Worm (Caenorhabditis elegans) whole organism, young adult: Measurements from ENCODE around the gene riok-3.
A peak's percentile ranks its signal among the peaks of the same experiment; 100 is the strongest.

Source experiments
- B0261.1 ChIP-seq: sonication (generic microtip); optimal IDR thresholded peaks from 2 replicates; lab custom pipeline; 2016; ENCODE audit warnings: mild to moderate bottlenecking, missing genetic modification characterization, moderate library complexity, missing compliant biosample characterization
- C06A6.2 ChIP-seq: fragments of 200-800 bp; sonication (Bioruptor generic); conservative IDR thresholded peaks from 2 replicates; pipeline ENCODE4 v1.3.6; 2022; ENCODE audit warnings: missing genetic modification characterization, missing compliant biosample characterization
- D2030.7 ChIP-seq: fragments of 200-800 bp; sonication (Bioruptor generic); IDR thresholded peaks from 2 replicates; pipeline ENCODE4 v1.3.6; 2022; ENCODE audit warnings: missing genetic modification reagents, missing genetic modification characterization, missing compliant biosample characterization
- F10E7.11 ChIP-seq: sonication (generic microtip); optimal IDR thresholded peaks from 2 replicates; lab custom pipeline; 2017; ENCODE audit warnings: mild to moderate bottlenecking, missing genetic modification characterization, moderate library complexity, missing compliant biosample characterization
- F23B12.7 ChIP-seq: sonication (generic microtip); optimal IDR thresholded peaks from 2 replicates; lab custom pipeline; 2017; ENCODE audit warnings: missing genetic modification characterization, mild to moderate bottlenecking, missing compliant biosample characterization, antibody characterized with exemption, moderate library complexity; ENCODE audit not compliant: insufficient read depth
- F37B4.10 ChIP-seq: fragments of 200-800 bp; sonication (Bioruptor generic); IDR thresholded peaks from 2 replicates; pipeline ENCODE4 v1.3.6; 2022; ENCODE audit warnings: missing genetic modification characterization, missing compliant biosample characterization
- F55B11.4 ChIP-seq: sonication (generic microtip); optimal IDR thresholded peaks from 2 replicates; lab custom pipeline; 2016; ENCODE audit warnings: missing compliant biosample characterization, missing genetic modification characterization, borderline replicate concordance; ENCODE audit not compliant: insufficient read depth
- K12H6.12 ChIP-seq: fragments of 200-800 bp; sonication (Bioruptor generic); optimal IDR thresholded peaks from 2 replicates; lab custom pipeline; 2018; ENCODE audit warnings: mild to moderate bottlenecking, missing genetic modification characterization, missing compliant biosample characterization
- Y53G8AR.9 ChIP-seq: fragments of 200-800 bp; sonication (Bioruptor generic); conservative IDR thresholded peaks from 2 replicates; pipeline ENCODE4 v1.3.6; 2022; ENCODE audit warnings: missing genetic modification reagents, missing genetic modification characterization, missing compliant biosample characterization
- Y67H2A.10 ChIP-seq: fragments of 200-800 bp; sonication (Bioruptor generic); conservative IDR thresholded peaks from 2 replicates; pipeline ENCODE4 v1.3.6; 2022; ENCODE audit warnings: missing genetic modification reagents, missing genetic modification characterization, missing compliant biosample characterization
- aptf-2 ChIP-seq: fragments of 200-800 bp; sonication (Bioruptor generic); conservative IDR thresholded peaks from 2 replicates; pipeline ENCODE4 v1.3.6; 2022; ENCODE audit warnings: missing genetic modification reagents, missing genetic modification characterization, missing compliant biosample characterization
- attf-3 ChIP-seq: fragments of 200-800 bp; sonication (Bioruptor generic); conservative IDR thresholded peaks from 2 replicates; pipeline ENCODE4 v1.3.6; 2022; ENCODE audit warnings: missing genetic modification reagents, missing genetic modification characterization, missing compliant biosample characterization
- attf-6 ChIP-seq: fragments of 200-800 bp; sonication (Bioruptor generic); IDR thresholded peaks from 2 replicates; pipeline ENCODE4 v1.3.6; 2022; ENCODE audit warnings: missing genetic modification reagents, missing genetic modification characterization, missing compliant biosample characterization
- ccch-3 ChIP-seq: fragments of 200-800 bp; sonication (Bioruptor generic); optimal IDR thresholded peaks from 2 replicates; lab custom pipeline; 2018; ENCODE audit warnings: mild to moderate bottlenecking, missing genetic modification characterization, missing compliant biosample characterization
- cebp-1 ChIP-seq, 2 experiments: fragments of 200-800 bp in 1 of 2; sonication (Bioruptor generic) in 1 of 2; sonication (generic microtip) in 1 of 2; IDR thresholded peaks in 1 of 2; optimal IDR thresholded peaks in 1 of 2; 2 replicates each; pipeline versions ENCODE4 v1.3.6 to Lab custom; 2017 to 2022; ENCODE audit warnings: missing compliant biosample characterization in 2 of 2, missing genetic modification characterization in 2 of 2, mild to moderate bottlenecking in 1 of 2, missing genetic modification reagents in 1 of 2, moderate library complexity in 1 of 2
- ceh-100 ChIP-seq: fragments of 200-800 bp; sonication (Bioruptor generic); IDR thresholded peaks from 2 replicates; pipeline ENCODE4 v1.3.6; 2022; ENCODE audit warnings: missing genetic modification reagents, missing genetic modification characterization, missing compliant biosample characterization
- ceh-40 ChIP-seq: fragments of 200-800 bp; sonication (Bioruptor generic); IDR thresholded peaks from 2 replicates; pipeline ENCODE4 v1.3.6; 2022; ENCODE audit warnings: missing genetic modification characterization, missing compliant biosample characterization
- ceh-58 ChIP-seq: fragments of 200-800 bp; sonication (Bioruptor generic); IDR thresholded peaks from 2 replicates; pipeline ENCODE4 v1.3.6; 2022; ENCODE audit warnings: missing genetic modification characterization, missing compliant biosample characterization
- ceh-91 ChIP-seq: fragments of 200-800 bp; sonication (Bioruptor generic); IDR thresholded peaks from 2 replicates; pipeline ENCODE4 v1.3.6; 2022; ENCODE audit warnings: missing genetic modification reagents, missing genetic modification characterization, missing compliant biosample characterization
- die-1 ChIP-seq: sonication (generic microtip); optimal IDR thresholded peaks from 2 replicates; lab custom pipeline; 2016; ENCODE audit warnings: missing genotype, mild to moderate bottlenecking, missing genetic modification characterization, missing compliant biosample characterization
- dox-1 ChIP-seq: fragments of 200-800 bp; sonication (Bioruptor generic); IDR thresholded peaks from 2 replicates; pipeline ENCODE4 v1.3.6; 2022; ENCODE audit warnings: missing genetic modification reagents, missing genetic modification characterization, missing compliant biosample characterization
- egl-18 ChIP-seq: fragments of 200-800 bp; sonication (Bioruptor generic); IDR thresholded peaks from 2 replicates; pipeline ENCODE4 v1.3.6; 2022; ENCODE audit warnings: missing genetic modification reagents, missing genetic modification characterization, missing compliant biosample characterization
- egl-44 ChIP-seq: fragments of 200-800 bp; sonication (Bioruptor generic); IDR thresholded peaks from 2 replicates; pipeline ENCODE4 v1.3.6; 2022; ENCODE audit warnings: missing genetic modification reagents, missing genetic modification characterization, missing compliant biosample characterization
- ets-4 ChIP-seq: fragments of 200-800 bp; sonication (Bioruptor generic); optimal IDR thresholded peaks from 2 replicates; lab custom pipeline; 2018; ENCODE audit warnings: mild to moderate bottlenecking, missing genetic modification characterization, missing compliant biosample characterization
- hlh-12 ChIP-seq: sonication (generic microtip); optimal IDR thresholded peaks from 2 replicates; lab custom pipeline; 2016; ENCODE audit warnings: missing genetic modification characterization, missing compliant biosample characterization
- lag-1 ChIP-seq: fragments of 200-800 bp; sonication (Bioruptor generic); IDR thresholded peaks from 2 replicates; pipeline ENCODE4 v1.3.6; 2022; ENCODE audit warnings: missing genetic modification reagents, missing genetic modification characterization, missing compliant biosample characterization
- lin-35 ChIP-seq, 3 experiments: fragments of 150-350 bp in 2 of 3; sonication (generic microtip) in 1 of 3; optimal IDR thresholded peaks; 2 replicates each; lab custom pipeline; 2014 to 2018; ENCODE audit warnings: missing biosample characterization in 3 of 3, missing genetic modification characterization in 3 of 3, missing genetic modification reagents in 3 of 3
- lin-40 ChIP-seq: sonication (generic microtip); optimal IDR thresholded peaks from 2 replicates; lab custom pipeline; 2016; ENCODE audit warnings: missing genetic modification characterization, mild to moderate bottlenecking, missing compliant biosample characterization, missing genotype, missing genetic modification reagents
- lin-54 ChIP-seq: fragments of 200-800 bp; sonication (Bioruptor generic); optimal IDR thresholded peaks from 2 replicates; lab custom pipeline; 2018; ENCODE audit warnings: mild to moderate bottlenecking, missing genetic modification characterization, missing compliant biosample characterization
- madf-3 ChIP-seq: fragments of 200-800 bp; sonication (Bioruptor generic); IDR thresholded peaks from 2 replicates; pipeline ENCODE4 v1.3.6; 2022; ENCODE audit warnings: missing genetic modification reagents, missing genetic modification characterization, missing compliant biosample characterization
- madf-8 ChIP-seq: fragments of 200-800 bp; sonication (Bioruptor generic); conservative IDR thresholded peaks from 2 replicates; pipeline ENCODE4 v1.3.6; 2022; ENCODE audit warnings: missing genetic modification reagents, missing genetic modification characterization, missing compliant biosample characterization
- mcd-1 ChIP-seq: fragments of 200-800 bp; sonication (Bioruptor generic); IDR thresholded peaks from 2 replicates; pipeline ENCODE4 v1.3.6; 2022; ENCODE audit warnings: missing genetic modification reagents, missing genetic modification characterization, missing compliant biosample characterization
- mxl-1 ChIP-seq: sonication (generic microtip); optimal IDR thresholded peaks from 2 replicates; lab custom pipeline; 2016; ENCODE audit warnings: missing genetic modification characterization, missing compliant biosample characterization
- nfyb-1 ChIP-seq: fragments of 200-800 bp; sonication (Bioruptor generic); IDR thresholded peaks from 2 replicates; pipeline ENCODE4 v1.3.6; 2022; ENCODE audit warnings: missing genetic modification reagents, missing genetic modification characterization, missing compliant biosample characterization
- nhr-120 ChIP-seq: fragments of 200-800 bp; sonication (Bioruptor generic); IDR thresholded peaks from 2 replicates; pipeline ENCODE4 v1.3.6; 2022; ENCODE audit warnings: missing genetic modification characterization, missing compliant biosample characterization
- nhr-27 ChIP-seq: fragments of 200-800 bp; sonication (Bioruptor generic); optimal IDR thresholded peaks from 2 replicates; lab custom pipeline; 2018; ENCODE audit warnings: mild to moderate bottlenecking, missing genetic modification characterization, moderate library complexity, missing compliant biosample characterization
- pha-4 ChIP-seq: fragments of 150-350 bp; sonication (generic microtip); optimal IDR thresholded peaks from 2 replicates; lab custom pipeline; 2014; ENCODE audit warnings: missing biosample characterization, missing genetic modification reagents, missing genetic modification characterization
- repo-1 ChIP-seq: sonication (generic microtip); optimal IDR thresholded peaks from 2 replicates; lab custom pipeline; 2017; ENCODE audit warnings: mild to moderate bottlenecking, missing genetic modification characterization, missing compliant biosample characterization
- sdz-38 ChIP-seq: sonication (generic microtip); optimal IDR thresholded peaks from 2 replicates; lab custom pipeline; 2016; ENCODE audit warnings: missing genotype, missing genetic modification characterization, missing compliant biosample characterization
- sea-2 ChIP-seq: fragments of 200-800 bp; sonication (Bioruptor generic); IDR thresholded peaks from 2 replicates; pipeline ENCODE4 v1.3.6; 2022; ENCODE audit warnings: missing genetic modification characterization, missing compliant biosample characterization
- snpc-1.1 ChIP-seq: sonication (generic microtip); optimal IDR thresholded peaks from 2 replicates; lab custom pipeline; 2017; ENCODE audit warnings: missing genetic modification characterization, mild to moderate bottlenecking, missing compliant biosample characterization, antibody characterized with exemption, moderate library complexity, missing genotype, missing genetic modification reagents; ENCODE audit not compliant: insufficient read depth
- snpc-4 ChIP-seq, 5 experiments: fragments of 150-350 bp in 1 of 5; sonication (generic microtip) in 4 of 5; optimal IDR thresholded peaks; 2 replicates each; lab custom pipeline; 2014 to 2018; ENCODE audit warnings: missing genetic modification characterization in 5 of 5, missing biosample characterization in 3 of 5, antibody characterized with exemption in 2 of 5, mild to moderate bottlenecking in 2 of 5, missing compliant biosample characterization in 2 of 5, missing genotype in 2 of 5, moderate library complexity in 2 of 5, missing genetic modification reagents in 1 of 5
- somi-1 ChIP-seq: fragments of 200-800 bp; sonication (Bioruptor generic); optimal IDR thresholded peaks from 2 replicates; lab custom pipeline; 2018; ENCODE audit warnings: mild to moderate bottlenecking, missing genetic modification characterization, missing compliant biosample characterization
- sptf-2 ChIP-seq: fragments of 200-800 bp; sonication (Bioruptor generic); optimal IDR thresholded peaks from 2 replicates; lab custom pipeline; 2018; ENCODE audit warnings: mild to moderate bottlenecking, missing genetic modification characterization, missing compliant biosample characterization
- tbx-9 ChIP-seq: sonication (generic microtip); optimal IDR thresholded peaks from 2 replicates; lab custom pipeline; 2016; ENCODE audit warnings: borderline replicate concordance, missing genetic modification characterization, inconsistent platforms, missing compliant biosample characterization
- ztf-18 ChIP-seq: sonication (generic microtip); optimal IDR thresholded peaks from 2 replicates; lab custom pipeline; 2016; ENCODE audit warnings: missing genotype, mild to moderate bottlenecking, missing genetic modification characterization, missing compliant biosample characterization

The riok-3 gene

DNA sequence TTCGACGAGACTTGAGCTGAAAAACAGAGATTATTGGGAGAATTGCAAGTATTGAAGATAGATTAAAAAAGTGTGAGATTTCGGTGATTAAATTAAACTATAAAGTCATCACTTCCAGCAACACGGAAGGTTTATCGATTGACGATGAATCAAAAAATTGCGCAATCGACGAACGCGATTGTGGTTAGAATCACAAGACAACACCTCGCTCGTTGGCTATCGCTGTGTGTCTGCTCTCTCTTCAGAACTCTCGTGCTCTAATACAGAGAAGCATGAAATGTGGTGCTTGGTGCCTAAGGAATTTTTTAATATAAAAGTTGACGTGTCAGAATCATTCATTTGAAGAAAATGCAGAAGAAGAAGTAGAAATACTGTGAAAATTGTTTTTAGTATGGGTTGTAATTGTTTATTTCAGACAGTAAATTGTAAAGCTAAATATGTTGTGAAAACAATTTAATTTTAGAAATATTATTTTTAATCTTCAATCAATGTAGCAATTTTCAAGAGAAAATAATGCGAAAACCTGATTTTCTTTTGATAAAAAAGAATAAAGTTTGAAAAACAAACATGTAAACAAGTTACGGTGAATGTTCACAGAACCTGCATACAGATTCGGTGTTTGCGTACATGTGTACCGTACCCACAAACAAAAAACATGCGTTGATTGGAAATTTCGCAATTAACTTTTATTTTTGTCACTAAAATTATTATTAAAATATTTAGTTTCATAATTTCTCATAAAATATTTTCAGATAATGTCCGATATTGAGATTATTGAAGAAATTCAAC lies 22.5 kb upstream of the riok-3 start, which contains the start of the genes ZK632.10 and ZK632.11 (continued):
- TF ChIP-seq snpc-1.1 (tag; lab: Kevin White, UChicago) (no peak), madf-3 (GFP tag; lab: Robert Waterston, UW) (peak; percentile 37; the same call in 1 of the 2 replicates), lag-1 (no peak), F55B11.4 (tag; lab: Kevin White, UChicago) (no peak), K12H6.12 (tag; lab: Kevin White, UChicago) (peak; percentile 59), repo-1 (tag; lab: Kevin White, UChicago) (no peak), mxl-1 (no peak), ceh-100 (GFP tag; lab: Robert Waterston, UW) (no peak), attf-3 (no peak), sptf-2 (no peak), ztf-18 (tag; lab: Kevin White, UChicago) (no peak), sdz-38 (tag; lab: Kevin White, UChicago) (no peak), ceh-40 (GFP tag; lab: Robert Waterston, UW) (no peak), somi-1 (no peak), F37B4.10 (no peak), pha-4 (tag; lab: Kevin White, UChicago) (no peak), ets-4 (GFP tag; lab: Kevin White, UChicago) (no peak), lin-35 (GFP tag; optimal IDR thresholded peaks at IDR 0.05; lab: Kevin White, UChicago) (no peak), F23B12.7 (peak; percentile 73), lin-40 (tag; lab: Kevin White, UChicago) (no peak), snpc-4 (GFP tag; optimal IDR thresholded peaks at IDR 0.05; lab: Kevin White, UChicago) (no peak), snpc-4 (tag; optimal IDR thresholded peaks at IDR 0.05; lab: Kevin White, UChicago) (peak in 2 of 4 experiments; percentile 16 to 42), hlh-12 (tag; lab: Kevin White, UChicago) (no peak), Y67H2A.10 (GFP tag; lab: Robert Waterston, UW) (no peak), ccch-3 (GFP tag; lab: Kevin White, UChicago) (no peak), lin-54 (GFP tag; lab: Kevin White, UChicago) (peak; percentile 31), egl-18 (GFP tag; lab: Robert Waterston, UW) (no peak), aptf-2 (GFP tag; lab: Robert Waterston, UW) (no peak), cebp-1 (GFP tag; IDR thresholded peaks at IDR 0.05; lab: Robert Waterston, UW) (peak; percentile 91), cebp-1 (tag; optimal IDR thresholded peaks at IDR 0.05; lab: Kevin White, UChicago) (peak; percentile 89), tbx-9 (tag; lab: Kevin White, UChicago) (no peak), nhr-120 (GFP tag; lab: Robert Waterston, UW) (no peak), mcd-1 (GFP tag; lab: Robert Waterston, UW) (no peak), ceh-91 (GFP tag; lab: Robert Waterston, UW) (peak; percentile 53), B0261.1 (tag; lab: Kevin White, UChicago) (no peak), ceh-58 (GFP tag; lab: Robert Waterston, UW) (no peak), nfyb-1 (GFP tag; lab: Robert Waterston, UW) (peak; percentile 49; the same call in 1 of the 2 replicates), die-1 (tag; lab: Kevin White, UChicago) (no peak), dox-1 (GFP tag; lab: Robert Waterston, UW) (0 out of 2 replicates have a peak, but pooled peaks have one; percentile 20), Y53G8AR.9 (peak; percentile 39; the same call in 1 of the 2 replicates), C06A6.2 (GFP tag; lab: Robert Waterston, UW) (no peak), sea-2 (GFP tag; lab: Robert Waterston, UW) (no peak), F10E7.11 (tag; lab: Kevin White, UChicago) (no peak), egl-44 (GFP tag; lab: Robert Waterston, UW) (no peak), attf-6 (GFP tag; lab: Robert Waterston, UW) (no peak), nhr-27 (no peak), D2030.7 (GFP tag; lab: Robert Waterston, UW) (peak; percentile 33; the same call in 1 of the 2 replicates), madf-8 (GFP tag; lab: Robert Waterston, UW) (no peak)
